Worm (Caenorhabditis elegans) whole organism, young adult: ENCODE data around the gene lst-6.
"Not testable (repeated sequence)": the region's sequence is repeated elsewhere in the genome, so short reads cannot be mapped to it uniquely, and the experiment has no call there.

ENCODE experiments used
- B0019.2 ChIP-seq: fragments of 200-800 bp; sonication (Bioruptor generic); conservative IDR thresholded peaks from 2 replicates; pipeline ENCODE4 v1.3.6; 2022; ENCODE audit warnings: missing genetic modification reagents, missing genetic modification characterization, missing compliant biosample characterization
- B0261.1 ChIP-seq: sonication (generic microtip); optimal IDR thresholded peaks from 2 replicates; lab custom pipeline; 2016; ENCODE audit warnings: mild to moderate bottlenecking, missing genetic modification characterization, moderate library complexity, missing compliant biosample characterization
- B0336.3 ChIP-seq: fragments of 200-800 bp; sonication (Bioruptor generic); IDR thresholded peaks from 2 replicates; pipeline ENCODE4 v1.3.6; 2022; ENCODE audit warnings: missing genetic modification characterization, missing compliant biosample characterization
- C17E4.6 ChIP-seq: fragments of 200-800 bp; sonication (Bioruptor generic); IDR thresholded peaks from 2 replicates; pipeline ENCODE4 v1.3.6; 2022; ENCODE audit warnings: missing genetic modification reagents, missing genetic modification characterization, missing compliant biosample characterization
- F10E7.11 ChIP-seq: sonication (generic microtip); optimal IDR thresholded peaks from 2 replicates; lab custom pipeline; 2017; ENCODE audit warnings: mild to moderate bottlenecking, missing genetic modification characterization, moderate library complexity, missing compliant biosample characterization
- F33H1.4 ChIP-seq: fragments of 200-800 bp; sonication (Bioruptor generic); IDR thresholded peaks from 2 replicates; pipeline ENCODE4 v1.3.6; 2022; ENCODE audit warnings: missing genetic modification reagents, missing genetic modification characterization, missing compliant biosample characterization
- F39B2.1 ChIP-seq: fragments of 200-800 bp; sonication (Bioruptor generic); IDR thresholded peaks from 2 replicates; pipeline ENCODE4 v1.3.6; 2022; ENCODE audit warnings: missing genetic modification reagents, missing genetic modification characterization, missing compliant biosample characterization
- F49E8.2 ChIP-seq: sonication (generic microtip); optimal IDR thresholded peaks from 3 replicates; lab custom pipeline; 2017; ENCODE audit warnings: missing genetic modification characterization, mild to moderate bottlenecking, missing compliant biosample characterization, antibody characterized with exemption, moderate library complexity; ENCODE audit not compliant: insufficient read depth
- F52B5.7 ChIP-seq: sonication (generic microtip); optimal IDR thresholded peaks from 2 replicates; lab custom pipeline; 2016; ENCODE audit warnings: mild to moderate bottlenecking, missing genetic modification characterization, missing compliant biosample characterization
- F57A8.1 ChIP-seq: fragments of 200-800 bp; sonication (Bioruptor generic); optimal IDR thresholded peaks from 2 replicates; lab custom pipeline; 2018; ENCODE audit warnings: mild to moderate bottlenecking, missing genetic modification characterization, moderate library complexity, missing compliant biosample characterization
- F57C9.4 ChIP-seq: sonication (generic microtip); optimal IDR thresholded peaks from 2 replicates; lab custom pipeline; 2017; ENCODE audit warnings: mild to moderate bottlenecking, missing genetic modification characterization, missing compliant biosample characterization
- T26A5.8 ChIP-seq: sonication (generic microtip); optimal IDR thresholded peaks from 2 replicates; lab custom pipeline; 2016; ENCODE audit warnings: missing genetic modification characterization, missing compliant biosample characterization
- Y56A3A.18 ChIP-seq: fragments of 200-800 bp; sonication (Bioruptor generic); IDR thresholded peaks from 2 replicates; pipeline ENCODE4 v1.3.6; 2022; ENCODE audit warnings: missing genetic modification reagents, missing genetic modification characterization, missing compliant biosample characterization
- aptf-2 ChIP-seq: fragments of 200-800 bp; sonication (Bioruptor generic); conservative IDR thresholded peaks from 2 replicates; pipeline ENCODE4 v1.3.6; 2022; ENCODE audit warnings: missing genetic modification reagents, missing genetic modification characterization, missing compliant biosample characterization
- aptf-3 ChIP-seq: fragments of 200-800 bp; sonication (Bioruptor generic); IDR thresholded peaks from 2 replicates; pipeline ENCODE4 v1.3.6; 2022; ENCODE audit warnings: missing genetic modification characterization, missing compliant biosample characterization
- attf-3 ChIP-seq: fragments of 200-800 bp; sonication (Bioruptor generic); conservative IDR thresholded peaks from 2 replicates; pipeline ENCODE4 v1.3.6; 2022; ENCODE audit warnings: missing genetic modification reagents, missing genetic modification characterization, missing compliant biosample characterization
- attf-6 ChIP-seq: fragments of 200-800 bp; sonication (Bioruptor generic); IDR thresholded peaks from 2 replicates; pipeline ENCODE4 v1.3.6; 2022; ENCODE audit warnings: missing genetic modification reagents, missing genetic modification characterization, missing compliant biosample characterization
- cebp-1 ChIP-seq, 2 experiments: fragments of 200-800 bp in 1 of 2; sonication (Bioruptor generic) in 1 of 2; sonication (generic microtip) in 1 of 2; IDR thresholded peaks in 1 of 2; optimal IDR thresholded peaks in 1 of 2; 2 replicates each; pipeline versions ENCODE4 v1.3.6 to Lab custom; 2017 to 2022; ENCODE audit warnings: missing compliant biosample characterization in 2 of 2, missing genetic modification characterization in 2 of 2, mild to moderate bottlenecking in 1 of 2, missing genetic modification reagents in 1 of 2, moderate library complexity in 1 of 2
- ceh-100 ChIP-seq: fragments of 200-800 bp; sonication (Bioruptor generic); IDR thresholded peaks from 2 replicates; pipeline ENCODE4 v1.3.6; 2022; ENCODE audit warnings: missing genetic modification reagents, missing genetic modification characterization, missing compliant biosample characterization
- ceh-58 ChIP-seq: fragments of 200-800 bp; sonication (Bioruptor generic); IDR thresholded peaks from 2 replicates; pipeline ENCODE4 v1.3.6; 2022; ENCODE audit warnings: missing genetic modification characterization, missing compliant biosample characterization
- ceh-91 ChIP-seq: fragments of 200-800 bp; sonication (Bioruptor generic); IDR thresholded peaks from 2 replicates; pipeline ENCODE4 v1.3.6; 2022; ENCODE audit warnings: missing genetic modification reagents, missing genetic modification characterization, missing compliant biosample characterization
- chd-7 ChIP-seq: sonication (generic microtip); optimal IDR thresholded peaks from 2 replicates; lab custom pipeline; 2016; ENCODE audit warnings: mild to moderate bottlenecking, missing genetic modification characterization, moderate library complexity, missing compliant biosample characterization
- die-1 ChIP-seq: sonication (generic microtip); optimal IDR thresholded peaks from 2 replicates; lab custom pipeline; 2016; ENCODE audit warnings: missing genotype, mild to moderate bottlenecking, missing genetic modification characterization, missing compliant biosample characterization
- hmg-20 ChIP-seq: fragments of 200-800 bp; sonication (Bioruptor generic); IDR thresholded peaks from 2 replicates; pipeline ENCODE4 v1.3.6; 2022; ENCODE audit warnings: missing genetic modification reagents, missing genetic modification characterization, missing compliant biosample characterization
- hrde-1 ChIP-seq: sonication (generic microtip); optimal IDR thresholded peaks from 2 replicates; lab custom pipeline; 2016; ENCODE audit warnings: missing genetic modification characterization, mild to moderate bottlenecking, missing compliant biosample characterization, moderate library complexity, missing genotype, missing genetic modification reagents, borderline replicate concordance
- hsf-1 ChIP-seq: fragments of 200-800 bp; sonication (Bioruptor generic); IDR thresholded peaks from 2 replicates; pipeline ENCODE4 v1.3.6; 2022; ENCODE audit warnings: missing genetic modification reagents, missing genetic modification characterization, missing compliant biosample characterization
- let-526 ChIP-seq: fragments of 200-800 bp; sonication (Bioruptor generic); IDR thresholded peaks from 2 replicates; pipeline ENCODE4 v1.3.6; 2022; ENCODE audit warnings: missing genetic modification reagents, missing genetic modification characterization, missing compliant biosample characterization
- lin-54 ChIP-seq: fragments of 200-800 bp; sonication (Bioruptor generic); optimal IDR thresholded peaks from 2 replicates; lab custom pipeline; 2018; ENCODE audit warnings: mild to moderate bottlenecking, missing genetic modification characterization, missing compliant biosample characterization
- lsl-1 ChIP-seq: fragments of 200-800 bp; sonication (Bioruptor generic); optimal IDR thresholded peaks from 2 replicates; lab custom pipeline; 2018; ENCODE audit warnings: mild to moderate bottlenecking, missing genetic modification characterization, moderate library complexity, missing compliant biosample characterization
- madf-10 ChIP-seq: sonication (generic microtip); optimal IDR thresholded peaks from 2 replicates; lab custom pipeline; 2016; ENCODE audit warnings: mild to moderate bottlenecking, missing genetic modification characterization, missing compliant biosample characterization
- mes-4 ChIP-seq: sonication (generic microtip); optimal IDR thresholded peaks from 2 replicates; lab custom pipeline; 2016; ENCODE audit warnings: missing genotype, missing genetic modification characterization, missing compliant biosample characterization
- nfyb-1 ChIP-seq: fragments of 200-800 bp; sonication (Bioruptor generic); IDR thresholded peaks from 2 replicates; pipeline ENCODE4 v1.3.6; 2022; ENCODE audit warnings: missing genetic modification reagents, missing genetic modification characterization, missing compliant biosample characterization
- nhr-80 ChIP-seq: sonication (generic microtip); optimal IDR thresholded peaks from 2 replicates; lab custom pipeline; 2016; ENCODE audit warnings: missing genetic modification characterization, missing compliant biosample characterization
- rcor-1 ChIP-seq: fragments of 200-800 bp; sonication (Bioruptor generic); IDR thresholded peaks from 2 replicates; pipeline ENCODE4 v1.3.6; 2022; ENCODE audit warnings: missing genetic modification reagents, missing genetic modification characterization, missing compliant biosample characterization
- repo-1 ChIP-seq: sonication (generic microtip); optimal IDR thresholded peaks from 2 replicates; lab custom pipeline; 2017; ENCODE audit warnings: mild to moderate bottlenecking, missing genetic modification characterization, missing compliant biosample characterization
- rpc-1 ChIP-seq, 2 experiments: fragments of 150-350 bp in 1 of 2; sonication (generic microtip) in 1 of 2; optimal IDR thresholded peaks; 2 replicates each; lab custom pipeline; 2014 to 2018; ENCODE audit warnings: missing biosample characterization in 1 of 2, missing genetic modification characterization in 1 of 2, missing genetic modification reagents in 1 of 2, missing genotype in 1 of 2
- sdz-38 ChIP-seq: sonication (generic microtip); optimal IDR thresholded peaks from 2 replicates; lab custom pipeline; 2016; ENCODE audit warnings: missing genotype, missing genetic modification characterization, missing compliant biosample characterization
- snpc-4 ChIP-seq, 5 experiments: fragments of 150-350 bp in 1 of 5; sonication (generic microtip) in 4 of 5; optimal IDR thresholded peaks; 2 replicates each; lab custom pipeline; 2014 to 2018; ENCODE audit warnings: missing genetic modification characterization in 5 of 5, missing biosample characterization in 3 of 5, antibody characterized with exemption in 2 of 5, mild to moderate bottlenecking in 2 of 5, missing compliant biosample characterization in 2 of 5, missing genotype in 2 of 5, moderate library complexity in 2 of 5, missing genetic modification reagents in 1 of 5
- somi-1 ChIP-seq: fragments of 200-800 bp; sonication (Bioruptor generic); optimal IDR thresholded peaks from 2 replicates; lab custom pipeline; 2018; ENCODE audit warnings: mild to moderate bottlenecking, missing genetic modification characterization, missing compliant biosample characterization
- tbp1 ChIP-seq: fragments of 200-800 bp; sonication (Bioruptor generic); optimal IDR thresholded peaks from 2 replicates; lab custom pipeline; 2018; ENCODE audit warnings: mild to moderate bottlenecking, missing genetic modification characterization, missing compliant biosample characterization
- tlf-1 ChIP-seq: fragments of 200-800 bp; sonication (Bioruptor generic); optimal IDR thresholded peaks from 2 replicates; lab custom pipeline; 2018; ENCODE audit warnings: mild to moderate bottlenecking, missing genetic modification characterization, missing compliant biosample characterization
- xnd-1 ChIP-seq: sonication (generic microtip); optimal IDR thresholded peaks from 2 replicates; lab custom pipeline; 2016; ENCODE audit warnings: missing genotype, missing genetic modification reagents, missing genetic modification characterization, missing compliant biosample characterization
- ztf-18 ChIP-seq: sonication (generic microtip); optimal IDR thresholded peaks from 2 replicates; lab custom pipeline; 2016; ENCODE audit warnings: missing genotype, mild to moderate bottlenecking, missing genetic modification characterization, missing compliant biosample characterization
- ztf-25 ChIP-seq: fragments of 200-800 bp; sonication (Bioruptor generic); IDR thresholded peaks from 2 replicates; pipeline ENCODE4 v1.3.6; 2022; ENCODE audit warnings: missing genetic modification reagents, missing genetic modification characterization, missing compliant biosample characterization
- ztf-28 ChIP-seq: fragments of 200-800 bp; sonication (Bioruptor generic); IDR thresholded peaks from 2 replicates; pipeline ENCODE4 v1.3.6; 2022; ENCODE audit warnings: missing genetic modification reagents, missing genetic modification characterization, missing compliant biosample characterization
- ztf-6 ChIP-seq: fragments of 200-800 bp; sonication (Bioruptor generic); IDR thresholded peaks from 2 replicates; pipeline ENCODE4 v1.3.6; 2022; ENCODE audit warnings: missing genetic modification reagents, missing genetic modification characterization, missing compliant biosample characterization

lst-6 gene

ce11 chrII:7001405-7001804, 20.9 kb downstream of the lst-6 start:
- peak; percentile 54 for TF ChIP-seq repo-1 (tag; lab: Kevin White, UChicago)
- peak; percentile 58 for TF ChIP-seq rpc-1 (optimal IDR thresholded peaks at IDR 0.05; lab: Kevin White, UChicago)
- peak; percentile 84 for TF ChIP-seq rpc-1 (tag; optimal IDR thresholded peaks at IDR 0.05; lab: Kevin White, UChicago)
- peak; percentile 9 for TF ChIP-seq nhr-80 (tag; lab: Kevin White, UChicago)
- peak; percentile 98 for TF ChIP-seq tbp1
- TF ChIP-seq ceh-91 (GFP tag; lab: Robert Waterston, UW): 0 out of 2 replicates have a peak, but pooled peaks have one; percentile 18
- TF ChIP-seq attf-3 (GFP tag; lab: Robert Waterston, UW): peak; percentile 72
- peak; percentile 27 for TF ChIP-seq madf-10
- TF ChIP-seq B0019.2 (GFP tag; lab: Robert Waterston, UW): peak; percentile 43
- peak; percentile 7 for TF ChIP-seq tlf-1 (GFP tag; lab: Kevin White, UChicago)
- TF ChIP-seq ceh-100 (GFP tag; lab: Robert Waterston, UW): peak; percentile 73
- peak; percentile 87 for TF ChIP-seq B0261.1 (tag; lab: Kevin White, UChicago)
- peak; percentile 49 for TF ChIP-seq chd-7
- TF ChIP-seq sdz-38 (tag; lab: Kevin White, UChicago): peak; percentile 2
- peak; percentile 91 for TF ChIP-seq die-1 (tag; lab: Kevin White, UChicago)
- 0 out of 2 replicates have a peak, but pooled peaks have one; percentile 69 for TF ChIP-seq F39B2.1
- TF ChIP-seq B0336.3 (GFP tag; lab: Robert Waterston, UW): 0 out of 2 replicates have a peak, but pooled peaks have one; percentile 23
- peak; percentile 95 for TF ChIP-seq ztf-25 (GFP tag; lab: Robert Waterston, UW)
- 0 out of 2 replicates have a peak, but pooled peaks have one; percentile 60 for TF ChIP-seq ztf-6 (GFP tag; lab: Robert Waterston, UW)
- TF ChIP-seq hrde-1: peak; percentile 38
- peak; percentile 50 for TF ChIP-seq rcor-1 (GFP tag; lab: Robert Waterston, UW)
- peak; percentile 65; the same call in 1 of the 2 replicates for TF ChIP-seq Y56A3A.18 (GFP tag; lab: Robert Waterston, UW)
- peak; percentile 21 for TF ChIP-seq F57C9.4 (tag; lab: Kevin White, UChicago)
- TF ChIP-seq aptf-2 (GFP tag; lab: Robert Waterston, UW): peak; percentile 60; the same call in 1 of the 2 replicates
- peak; percentile 52; the same call in 1 of the 2 replicates for TF ChIP-seq ceh-58 (GFP tag; lab: Robert Waterston, UW)
- peak; percentile 52 for TF ChIP-seq F33H1.4
- peak; percentile 85 for TF ChIP-seq ztf-28 (GFP tag; lab: Robert Waterston, UW)
- TF ChIP-seq F52B5.7 (tag; lab: Kevin White, UChicago): peak; percentile 72
- peak; percentile 21 for TF ChIP-seq F49E8.2
- TF ChIP-seq C17E4.6: peak; percentile 72; the same call in 1 of the 2 replicates
- peak; percentile 97 for TF ChIP-seq aptf-3 (GFP tag; lab: Robert Waterston, UW)
- peak; percentile 59; the same call in 1 of the 2 replicates for TF ChIP-seq attf-6
- TF ChIP-seq F10E7.11: peak; percentile 34
- TF ChIP-seq nfyb-1 (GFP tag; lab: Robert Waterston, UW): peak; percentile 78
- peak; percentile 6 for TF ChIP-seq snpc-4 (GFP tag; optimal IDR thresholded peaks at IDR 0.05; lab: Kevin White, UChicago)
- peak in 2 of 4 experiments; percentile 28 to 56 for TF ChIP-seq snpc-4 (tag; optimal IDR thresholded peaks at IDR 0.05; lab: Kevin White, UChicago)
- peak; percentile 43 for TF ChIP-seq T26A5.8 (tag; lab: Kevin White, UChicago)
- not testable (repeated sequence) for TF ChIP-seq cebp-1 (GFP tag; IDR thresholded peaks at IDR 0.05; lab: Robert Waterston, UW)
- TF ChIP-seq cebp-1 (tag; optimal IDR thresholded peaks at IDR 0.05; lab: Kevin White, UChicago): peak; percentile 66
- peak; percentile 69 for TF ChIP-seq somi-1
- TF ChIP-seq lin-54: peak; percentile 23
- peak; percentile 73 for TF ChIP-seq ztf-18 (tag; lab: Kevin White, UChicago)
- TF ChIP-seq F57A8.1 (GFP tag; lab: Kevin White, UChicago): peak; percentile 75
- peak; percentile 86 for TF ChIP-seq let-526
- TF ChIP-seq mes-4: peak; percentile 0
- TF ChIP-seq lsl-1: peak; percentile 50
- peak; percentile 9 for TF ChIP-seq xnd-1
- TF ChIP-seq hmg-20 (GFP tag; lab: Robert Waterston, UW): peak; percentile 64
- TF ChIP-seq hsf-1 (GFP tag; lab: Robert Waterston, UW): peak; percentile 66
